Fruit fly (Drosophila melanogaster): ENCODE data around the gene CG8945.

Gene CG8945

dm6 chrX:17121600-17121999, 34.1 kb upstream of the CG8945 start (continued):
- TF ChIP-seq CG11560 (tag; IDR thresholded peaks at IDR 0.05) (no peak), Xrp1 (GFP tag; IDR thresholded peaks at IDR 0.05) (peak; percentile 32; the same call in 1 of the 2 replicates), CG1233 (GFP tag; optimal IDR thresholded peaks at IDR 0.05) (peak; percentile 16), Hr51 (GFP tag; optimal IDR thresholded peaks at IDR 0.05) (peak in 1 of 2 experiments; percentile 54), CG10979 (tag; optimal IDR thresholded peaks at IDR 0.05) (peak; percentile 29), PHDP (tag; optimal IDR thresholded peaks at IDR 0.05) (peak; percentile 52), Hr78 (GFP tag; optimal IDR thresholded peaks at IDR 0.05) (no peak), zf30C (GFP tag; optimal IDR thresholded peaks at IDR 0.05) (peak; percentile 8), gcm (GFP tag; optimal IDR thresholded peaks at IDR 0.05) (peak; percentile 37), row (GFP tag; IDR thresholded peaks at IDR 0.05) (0 out of 3 replicates have a peak, but pooled peaks have one; percentile 18), CG12659 (GFP tag; optimal IDR thresholded peaks at IDR 0.05) (peak; percentile 10), slbo (GFP tag; IDR thresholded peaks at IDR 0.05) (0 out of 2 replicates have a peak, but pooled peaks have one; percentile 18), TFAM (GFP tag; optimal IDR thresholded peaks at IDR 0.05) (no peak), Hr3 (GFP tag; optimal IDR thresholded peaks at IDR 0.05) (peak; percentile 4), D19A (tag; optimal IDR thresholded peaks at IDR 0.05) (peak; percentile 3), Abd-B (GFP tag; optimal IDR thresholded peaks at IDR 0.05) (no peak), az2 (GFP tag; optimal IDR thresholded peaks at IDR 0.05) (peak; percentile 21), H2.0 (GFP tag; IDR thresholded peaks at IDR 0.05) (no peak), CG17829 (tag; optimal IDR thresholded peaks at IDR 0.05) (peak; percentile 27), CG11504 (tag; optimal IDR thresholded peaks at IDR 0.05) (peak; percentile 49), CG18262 (tag; optimal IDR thresholded peaks at IDR 0.05) (peak; percentile 39), CG13424 (tag; optimal IDR thresholded peaks at IDR 0.05) (peak; percentile 27), hkb (optimal IDR thresholded peaks at IDR 0.05) (no peak), hkb (GFP tag; IDR thresholded peaks at IDR 0.05) (0 out of 2 replicates have a peak, but pooled peaks have one; percentile 7), CG10147 (GFP tag; optimal IDR thresholded peaks at IDR 0.05) (peak; percentile 18), Pdp1 (GFP tag; optimal IDR thresholded peaks at IDR 0.05) (peak in 1 of 2 experiments; percentile 22), trem (tag; optimal IDR thresholded peaks at IDR 0.05) (peak; percentile 14), zfh2 (GFP tag; optimal IDR thresholded peaks at IDR 0.05) (no peak), slou (GFP tag; optimal IDR thresholded peaks at IDR 0.05) (no peak), Ssrp (tag; optimal IDR thresholded peaks at IDR 0.05) (peak; percentile 37), Blimp-1 (GFP tag; optimal IDR thresholded peaks at IDR 0.05) (peak; percentile 40), CG7556 (GFP tag; optimal IDR thresholded peaks at IDR 0.05) (peak; percentile 50), CG6854 (GFP tag; optimal IDR thresholded peaks at IDR 0.05) (no peak), CG4617 (GFP tag; optimal IDR thresholded peaks at IDR 0.05; ENCODE audit: borderline replicate concordance) (no peak), stc (GFP tag; IDR thresholded peaks at IDR 0.05) (0 out of 2 replicates have a peak, but pooled peaks have one; percentile 7), tio (GFP tag; optimal IDR thresholded peaks at IDR 0.05) (peak; percentile 16), CG34376 (GFP tag; optimal IDR thresholded peaks at IDR 0.05) (no peak), HmgZ (tag; optimal IDR thresholded peaks at IDR 0.05) (no peak), Dll (GFP tag; IDR thresholded peaks at IDR 0.05; ENCODE audit: partially characterized antibody) (no peak), ewg (GFP tag; optimal IDR thresholded peaks at IDR 0.05) (peak; percentile 20), Ada2b (GFP tag; IDR thresholded peaks at IDR 0.05) (no peak), CG31441 (GFP tag; IDR thresholded peaks at IDR 0.05) (peak; percentile 36; the same call in 1 of the 2 replicates), gem (tag; optimal IDR thresholded peaks at IDR 0.05) (peak; percentile 68), CG18599 (GFP tag; optimal IDR thresholded peaks at IDR 0.05) (peak; percentile 44), CG17359 (tag; optimal IDR thresholded peaks at IDR 0.05) (peak; percentile 2), nom (GFP tag; optimal IDR thresholded peaks at IDR 0.05) (peak; percentile 47), CG3847 (GFP tag; IDR thresholded peaks at IDR 0.05) (no peak), CG8388 (GFP tag; optimal IDR thresholded peaks at IDR 0.05) (peak; percentile 19), CG10543 (GFP tag; optimal IDR thresholded peaks at IDR 0.05) (no peak)
